Worm (Caenorhabditis elegans): ENCODE results near the gene urb-1.

ce11 chrV:6438601-6439000, 14.6 kb upstream of the urb-1 start, which contains the start of gene T05H4.4:
- TF ChIP-seq dao-5 (tag; optimal IDR thresholded peaks at IDR 0.05), result no peak
- TF ChIP-seq him-1 (tag; optimal IDR thresholded peaks at IDR 0.05), result no peak
- no peak for TF ChIP-seq W03F9.2 (tag; optimal IDR thresholded peaks at IDR 0.05)

Measured in whole organism, L4/young adult.